Worm (Caenorhabditis elegans) whole organism, early embryonic: ENCODE data around the gene ZK622.5.

Source experiments
- B0310.2 ChIP-seq: sonication (generic microtip); optimal IDR thresholded peaks from 2 replicates; lab custom pipeline; 2016; ENCODE audit warnings: mild to moderate bottlenecking, missing genetic modification characterization, missing compliant biosample characterization
- ama-1 ChIP-seq: fragments of 150-350 bp; optimal IDR thresholded peaks from 2 replicates; lab custom pipeline; 2014
- flt-1 ChIP-seq: fragments of 200-800 bp; sonication (Bioruptor generic); IDR thresholded peaks from 2 replicates; pipeline ENCODE4 v1.3.6; 2022; ENCODE audit warnings: missing genetic modification characterization, missing compliant biosample characterization
- hmbx-1 ChIP-seq: sonication (generic microtip); optimal IDR thresholded peaks from 2 replicates; lab custom pipeline; 2016; ENCODE audit warnings: mild to moderate bottlenecking, missing genetic modification characterization, missing compliant biosample characterization

DNA sequence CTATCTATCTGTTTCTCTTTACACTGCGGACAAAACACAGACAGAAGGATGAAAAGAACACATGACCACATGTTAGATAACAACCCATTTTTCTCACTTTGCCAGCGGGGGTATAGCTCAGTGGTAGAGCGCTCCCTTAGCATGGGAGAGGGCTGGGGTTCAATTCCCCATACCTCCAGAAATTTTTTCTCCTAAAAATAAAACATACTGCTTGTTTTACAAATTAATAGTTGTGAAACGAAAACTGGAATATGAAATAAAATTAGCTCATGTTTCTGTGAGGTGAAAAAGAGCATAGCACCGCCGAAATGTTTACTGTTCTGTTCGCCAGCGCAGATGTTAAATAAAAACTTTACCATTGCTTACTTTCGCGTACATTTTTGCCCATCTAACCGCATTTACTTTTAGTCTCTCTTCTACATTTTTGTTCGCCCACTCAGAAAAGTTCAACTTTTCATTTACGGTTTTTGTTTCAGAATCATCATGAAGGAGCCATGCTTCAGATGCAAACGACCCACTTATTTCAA lies 3.0 kb downstream of the ZK622.5 start, which contains the start of gene ZK622.4:
- TF ChIP-seq flt-1 (GFP tag; lab: Robert Waterston, UW) (peak; percentile 93), B0310.2 (tag; lab: Kevin White, UChicago) (peak; percentile 75), hmbx-1 (tag; lab: Kevin White, UChicago) (peak; percentile 73), ama-1 (lab: Kevin White, UChicago) (no peak)
